Worm (Caenorhabditis elegans): ENCODE measurements around the gene ZK1010.4.

ce11 chrIII:12998252-12998651, 17.4 kb downstream of the ZK1010.4 start:
- no peak for TF ChIP-seq him-1 (tag; optimal IDR thresholded peaks at IDR 0.05)
- TF ChIP-seq dao-5 (tag; optimal IDR thresholded peaks at IDR 0.05): no peak
